Worm (Caenorhabditis elegans): ENCODE results near the gene F16G10.13.

The F16G10.13 gene

ce11 chrII:2422427-2422826 lies 26.7 kb upstream of the F16G10.13 start:
- TF ChIP-seq mdl-1 (tag; optimal IDR thresholded peaks at IDR 0.05): no peak
- peak; percentile 6 for TF ChIP-seq elt-2 (tag; optimal IDR thresholded peaks at IDR 0.05)

ce11 chrII:2421905-2422304 lies 26.1 kb upstream of the F16G10.13 start, which contains the start of gene F42G2.2:
TSS of gene F42G2.2 (plus strand) at chrII:2422205.
- no peak for TF ChIP-seq R02D3.7 (tag; optimal IDR thresholded peaks at IDR 0.05)
- no peak for TF ChIP-seq hmg-11 (tag; optimal IDR thresholded peaks at IDR 0.05)
- no peak for TF ChIP-seq ceh-16 (tag; optimal IDR thresholded peaks at IDR 0.05)
- no peak for TF ChIP-seq snpc-4 (tag; optimal IDR thresholded peaks at IDR 0.05)
- TF ChIP-seq tbx-2 (tag; optimal IDR thresholded peaks at IDR 0.05): no peak

DNA sequence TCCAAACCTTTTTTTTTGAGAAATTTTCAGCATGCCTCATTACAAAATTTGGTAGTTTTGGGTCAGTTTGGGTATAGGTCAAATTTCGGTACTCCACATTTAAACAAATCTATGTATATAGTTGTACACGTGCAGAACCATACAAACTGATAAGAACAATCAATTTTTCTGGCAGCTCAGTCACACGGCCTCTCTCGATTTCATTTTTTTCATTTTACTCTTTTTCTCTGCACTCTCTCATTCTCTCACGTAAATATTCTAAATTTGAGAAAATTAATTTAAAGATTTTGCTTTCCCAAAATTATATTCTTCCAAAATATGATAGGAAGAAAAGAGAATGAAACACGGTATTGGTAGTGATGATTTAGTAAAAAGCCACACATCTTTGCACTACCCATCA lies 25.4 kb upstream of the F16G10.13 start:
- TF ChIP-seq zag-1 (tag; optimal IDR thresholded peaks at IDR 0.05) (no peak), pqm-1 (tag; optimal IDR thresholded peaks at IDR 0.05) (peak; percentile 57), elt-2 (tag; optimal IDR thresholded peaks at IDR 0.05) (peak; percentile 52), pha-4 (tag; optimal IDR thresholded peaks at IDR 0.05) (peak; percentile 36)

DNA sequence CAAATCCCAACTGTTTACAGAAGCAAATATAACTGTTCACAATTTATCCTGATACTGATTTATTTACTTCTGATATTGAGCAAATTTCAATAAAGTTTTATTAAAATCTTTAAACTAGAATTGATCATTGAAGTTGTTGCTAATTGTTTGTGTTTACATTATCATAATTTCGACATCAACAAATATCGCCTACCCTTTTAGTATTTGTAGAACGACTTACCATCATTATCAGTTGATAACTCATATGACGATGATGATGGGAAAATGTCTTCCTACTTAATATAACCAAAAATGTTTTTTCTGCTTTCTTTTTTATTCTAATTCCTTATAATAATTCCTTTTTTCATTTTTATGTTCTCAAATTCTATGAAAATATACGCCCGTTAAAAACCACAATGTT lies 24.9 kb upstream of the F16G10.13 start:
- TF ChIP-seq pha-4 (tag; optimal IDR thresholded peaks at IDR 0.05) (peak; percentile 62), mdl-1 (tag; optimal IDR thresholded peaks at IDR 0.05) (no peak), elt-2 (tag; optimal IDR thresholded peaks at IDR 0.05) (peak; percentile 62), nhr-25 (tag; optimal IDR thresholded peaks at IDR 0.05) (no peak), pqm-1 (tag; optimal IDR thresholded peaks at IDR 0.05) (peak; percentile 24), skn-1 (tag; optimal IDR thresholded peaks at IDR 0.05) (no peak), nhr-28 (tag; optimal IDR thresholded peaks at IDR 0.05) (no peak), nhr-11 (tag; optimal IDR thresholded peaks at IDR 0.05) (no peak)

ce11 chrII:2418836-2419235 lies 23.1 kb upstream of the F16G10.13 start, which contains the start of gene fbxc-20:
TSS of gene fbxc-20 (plus strand) at chrII:2419136.
- TF ChIP-seq fos-1 (tag; optimal IDR thresholded peaks at IDR 0.05) (no peak), ceh-28 (tag; optimal IDR thresholded peaks at IDR 0.05) (no peak), eor-1 (tag; optimal IDR thresholded peaks at IDR 0.05) (no peak), unc-62 (GFP tag; optimal IDR thresholded peaks at IDR 0.05) (no peak), R02D3.7 (tag; optimal IDR thresholded peaks at IDR 0.05) (no peak), ceh-16 (tag; optimal IDR thresholded peaks at IDR 0.05) (no peak), nhr-23 (tag; optimal IDR thresholded peaks at IDR 0.05) (no peak), fkh-2 (tag; optimal IDR thresholded peaks at IDR 0.05) (no peak), aly-2 (tag; optimal IDR thresholded peaks at IDR 0.05) (no peak), nhr-11 (tag; optimal IDR thresholded peaks at IDR 0.05) (no peak), fkh-10 (GFP tag; optimal IDR thresholded peaks at IDR 0.05) (no peak), ZK546.5 (tag; optimal IDR thresholded peaks at IDR 0.05) (no peak)

DNA sequence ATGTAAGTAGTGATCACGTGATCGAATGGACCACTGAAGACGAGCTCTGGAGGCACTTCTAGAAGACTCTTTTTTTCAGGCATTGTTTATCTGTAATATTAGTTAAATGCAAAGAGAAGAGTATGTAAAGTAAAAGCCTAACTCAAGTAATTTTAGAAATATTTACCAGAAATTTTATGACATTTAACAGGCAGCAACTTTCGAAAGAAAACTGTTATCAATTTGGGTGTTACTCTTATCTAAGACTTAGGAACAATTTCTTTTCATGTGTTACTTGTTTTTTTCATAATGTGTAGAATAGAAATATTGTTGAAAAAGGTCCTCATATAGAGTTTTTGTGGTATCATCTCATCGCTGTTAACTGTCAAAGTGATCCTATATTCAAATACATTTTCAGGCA lies 22.1 kb upstream of the F16G10.13 start, which contains the start of the genes F42G2.5 and F42G2.7:
F42G2.5 (minus strand) TSS at position 101 of the 400 bp plus-strand sequence.
F42G2.7 (plus strand) TSS at position 270 of the 400 bp plus-strand sequence.
- TF ChIP-seq unc-62 (GFP tag; optimal IDR thresholded peaks at IDR 0.05) (no peak), nhr-67 (tag; optimal IDR thresholded peaks at IDR 0.05) (no peak), elt-2 (tag; optimal IDR thresholded peaks at IDR 0.05) (peak; percentile 44), ama-1 (optimal IDR thresholded peaks at IDR 0.05) (no peak)

ce11 chrII:2415439-2415838 lies 19.7 kb upstream of the F16G10.13 start, which contains the start of gene fbxa-4:
TSS of gene fbxa-4 (minus strand) at chrII:2415531.
- TF ChIP-seq pqm-1 (tag; optimal IDR thresholded peaks at IDR 0.05): peak; percentile 70
- TF ChIP-seq daf-12 (tag; optimal IDR thresholded peaks at IDR 0.05): no peak
- no peak for TF ChIP-seq ZK546.5 (tag; optimal IDR thresholded peaks at IDR 0.05)
- peak; percentile 16 for TF ChIP-seq jun-1 (tag; optimal IDR thresholded peaks at IDR 0.05)
- TF ChIP-seq elt-2 (tag; optimal IDR thresholded peaks at IDR 0.05): peak; percentile 76
- TF ChIP-seq pha-4 (tag; optimal IDR thresholded peaks at IDR 0.05): peak; percentile 72

ce11 chrII:2412649-2413048 lies 16.9 kb upstream of the F16G10.13 start, which contains the start of gene fbxa-182:
TSS of gene fbxa-182 (minus strand) at chrII:2412749.
- peak; percentile 54 for TF ChIP-seq elt-2 (tag; optimal IDR thresholded peaks at IDR 0.05)
- TF ChIP-seq tbx-2 (tag; optimal IDR thresholded peaks at IDR 0.05): no peak
- peak; percentile 8 for TF ChIP-seq pha-4 (tag; optimal IDR thresholded peaks at IDR 0.05)
- peak; percentile 37 for TF ChIP-seq pqm-1 (tag; optimal IDR thresholded peaks at IDR 0.05)

All from whole organism, L3 larva.